Fruit fly (Drosophila melanogaster) whole organism, embryonic: ENCODE results near the gene Tfb5.

ENCODE experiments used
- Asciz ChIP-seq: fragments of 200-800 bp; sonication (Bioruptor generic); optimal IDR thresholded peaks from 2 replicates; lab custom pipeline; 2017; ENCODE audit warnings: missing biosample characterization, mild to moderate bottlenecking, missing genetic modification characterization, missing genetic modification reagents
- Awh ChIP-seq: fragments of 200-800 bp; sonication (Bioruptor generic); IDR thresholded peaks from 2 replicates; pipeline ENCODE4, ENCODE4 v1.3.6; 2022; ENCODE audit warnings: missing biosample characterization, missing genetic modification characterization
- Bgb ChIP-seq: fragments of 200-800 bp; sonication (Bioruptor generic); IDR thresholded peaks from 2 replicates; pipeline ENCODE4 v1.3.6; 2022; ENCODE audit warnings: missing biosample characterization, missing genetic modification characterization; ENCODE audit not compliant: partially characterized antibody
- CG10979 ChIP-seq: fragments of 200-800 bp; sonication (Bioruptor generic); optimal IDR thresholded peaks from 2 replicates; lab custom pipeline; 2018; ENCODE audit warnings: missing biosample characterization, mild to moderate bottlenecking, missing genetic modification characterization, moderate library complexity
- CG11456 ChIP-seq: fragments of 200-800 bp; sonication (Bioruptor generic); IDR thresholded peaks from 3 replicates; pipeline ENCODE4 v1.3.6; 2022; ENCODE audit warnings: missing biosample characterization, missing genetic modification characterization
- CG12744 ChIP-seq: fragments of 200-800 bp; sonication (Bioruptor generic); optimal IDR thresholded peaks from 2 replicates; lab custom pipeline; 2016; ENCODE audit warnings: missing biosample characterization, missing genetic modification characterization
- CG15269 ChIP-seq: fragments of 200-800 bp; sonication (Bioruptor generic); optimal IDR thresholded peaks from 2 replicates; lab custom pipeline; 2018; ENCODE audit warnings: missing biosample characterization, mild to moderate bottlenecking, missing genetic modification characterization, moderate library complexity
- CG1602 ChIP-seq: fragments of 200-800 bp; sonication (Bioruptor generic); optimal IDR thresholded peaks from 3 replicates; lab custom pipeline; 2016; ENCODE audit warnings: missing biosample characterization, missing genetic modification characterization
- CG31365 ChIP-seq: fragments of 200-800 bp; sonication (Bioruptor generic); optimal IDR thresholded peaks from 2 replicates; lab custom pipeline; 2018; ENCODE audit warnings: missing biosample characterization, mild to moderate bottlenecking, missing genetic modification characterization
- CG3847 ChIP-seq: fragments of 200-800 bp; sonication (Bioruptor generic); IDR thresholded peaks from 2 replicates; pipeline ENCODE4 v1.3.6; 2022; ENCODE audit warnings: missing biosample characterization, missing genetic modification characterization
- CG3995 ChIP-seq: fragments of 200-800 bp; sonication (Bioruptor generic); optimal IDR thresholded peaks from 3 replicates; lab custom pipeline; 2016; ENCODE audit warnings: missing biosample characterization, missing genetic modification characterization
- CG4404 ChIP-seq: fragments of 200-800 bp; sonication (Bioruptor generic); IDR thresholded peaks from 2 replicates; pipeline ENCODE4 v1.3.6; 2022; ENCODE audit warnings: missing biosample characterization, missing genetic modification characterization
- CG5180 ChIP-seq: fragments of 200-800 bp; sonication (Bioruptor generic); optimal IDR thresholded peaks from 3 replicates; lab custom pipeline; 2017; ENCODE audit warnings: missing biosample characterization, missing genetic modification characterization, mild to moderate bottlenecking, moderate library complexity, missing genetic modification reagents
- CG6254 ChIP-seq: fragments of 200-800 bp; sonication (Bioruptor generic); optimal IDR thresholded peaks from 3 replicates; lab custom pipeline; 2017; ENCODE audit warnings: mild to moderate bottlenecking, missing biosample characterization, missing genetic modification reagents, missing genetic modification characterization
- CG7745 ChIP-seq: fragments of 200-800 bp; sonication (Bioruptor generic); optimal IDR thresholded peaks from 2 replicates; lab custom pipeline; 2018; ENCODE audit warnings: missing biosample characterization, mild to moderate bottlenecking, missing genetic modification characterization, moderate library complexity
- CG8388 ChIP-seq: fragments of 200-800 bp; sonication (Bioruptor generic); optimal IDR thresholded peaks from 2 replicates; lab custom pipeline; 2019; ENCODE audit warnings: missing biosample characterization, mild to moderate bottlenecking, missing genetic modification characterization, moderate library complexity
- CG9727 ChIP-seq: fragments of 200-800 bp; sonication (Bioruptor generic); optimal IDR thresholded peaks from 3 replicates; lab custom pipeline; 2017; ENCODE audit warnings: missing biosample characterization, mild to moderate bottlenecking, missing genetic modification characterization
- D ChIP-seq, 2 experiments: fragments of 200-800 bp in 1 of 2; fragments of >200 bp in 1 of 2; sonication (Bioruptor generic) in 1 of 2; optimal IDR thresholded peaks; 2 replicates in 1 of 2; 3 replicates in 1 of 2; lab custom pipeline; 2017; ENCODE audit warnings: mild to moderate bottlenecking in 1 of 2, missing biosample characterization in 1 of 2, missing genetic modification characterization in 1 of 2, missing genetic modification reagents in 1 of 2
- Dbx ChIP-seq: fragments of 200-800 bp; sonication (Bioruptor generic); IDR thresholded peaks from 3 replicates; pipeline ENCODE4 v1.3.6; 2022; ENCODE audit warnings: missing biosample characterization, missing genetic modification characterization
- HLHmδ ChIP-seq: fragments of 200-800 bp; sonication (Bioruptor generic); optimal IDR thresholded peaks from 2 replicates; lab custom pipeline; 2018; ENCODE audit warnings: missing biosample characterization, mild to moderate bottlenecking, missing genetic modification characterization, moderate library complexity
- Hmr ChIP-seq: fragments of 200-800 bp; sonication (Bioruptor generic); optimal IDR thresholded peaks from 3 replicates; lab custom pipeline; 2017; ENCODE audit warnings: mild to moderate bottlenecking, missing biosample characterization, missing genetic modification reagents, missing genetic modification characterization
- Hr39 ChIP-seq: fragments of >200 bp; optimal IDR thresholded peaks from 2 replicates; lab custom pipeline; 2017
- Jarid2 ChIP-seq: fragments of 200-800 bp; sonication (Bioruptor generic); optimal IDR thresholded peaks from 3 replicates; lab custom pipeline; 2017; ENCODE audit warnings: mild to moderate bottlenecking, missing biosample characterization, missing genetic modification reagents, missing genetic modification characterization
- MESR4 ChIP-seq: fragments of 200-800 bp; sonication (Bioruptor generic); optimal IDR thresholded peaks from 2 replicates; lab custom pipeline; 2018; ENCODE audit warnings: missing biosample characterization, mild to moderate bottlenecking, missing genetic modification characterization, moderate library complexity
- Nf-YA ChIP-seq: fragments of 200-800 bp; sonication (Bioruptor generic); IDR thresholded peaks from 2 replicates; pipeline ENCODE4 v1.3.6; 2022; ENCODE audit warnings: missing biosample characterization, missing genetic modification characterization
- Oli ChIP-seq: fragments of 200-800 bp; sonication (Bioruptor generic); optimal IDR thresholded peaks from 2 replicates; lab custom pipeline; 2018; ENCODE audit warnings: missing biosample characterization, mild to moderate bottlenecking, missing genetic modification characterization, moderate library complexity
- Optix ChIP-seq: fragments of 200-800 bp; sonication (Bioruptor generic); IDR thresholded peaks from 3 replicates; pipeline ENCODE4 v1.3.6; 2022; ENCODE audit warnings: missing biosample characterization, missing genetic modification characterization
- Poxn ChIP-seq: fragments of 200-800 bp; sonication (Bioruptor generic); IDR thresholded peaks from 2 replicates; pipeline ENCODE4 v1.3.6; 2022; ENCODE audit warnings: missing biosample characterization, missing genetic modification characterization
- Spps ChIP-seq: fragments of 200-800 bp; sonication (Bioruptor generic); optimal IDR thresholded peaks from 2 replicates; lab custom pipeline; 2018; ENCODE audit warnings: missing biosample characterization, mild to moderate bottlenecking, missing genetic modification characterization
- abd-A ChIP-seq: fragments of 200-800 bp; sonication (Bioruptor generic); optimal IDR thresholded peaks from 3 replicates; lab custom pipeline; 2019; ENCODE audit warnings: missing biosample characterization, mild to moderate bottlenecking, missing genetic modification characterization, moderate library complexity
- amos ChIP-seq: fragments of 200-800 bp; sonication (Bioruptor generic); IDR thresholded peaks from 2 replicates; pipeline ENCODE4 v1.3.6; 2022; ENCODE audit warnings: missing biosample characterization, missing genetic modification characterization; ENCODE audit not compliant: partially characterized antibody
- ash1 ChIP-seq: fragments of 200-800 bp; sonication (Bioruptor generic); optimal IDR thresholded peaks from 2 replicates; lab custom pipeline; 2018; ENCODE audit warnings: missing biosample characterization, mild to moderate bottlenecking, missing genetic modification characterization
- bcd ChIP-seq: fragments of 200-800 bp; sonication (Bioruptor generic); optimal IDR thresholded peaks from 2 replicates; lab custom pipeline; 2017; ENCODE audit warnings: missing biosample characterization, mild to moderate bottlenecking, missing genetic modification characterization
- cg ChIP-seq: fragments of 200-800 bp; sonication (Bioruptor generic); optimal IDR thresholded peaks from 3 replicates; lab custom pipeline; 2019; ENCODE audit warnings: missing biosample characterization, mild to moderate bottlenecking, missing genetic modification characterization, moderate library complexity
- cwo ChIP-seq: fragments of 200-800 bp; sonication (Bioruptor generic); optimal IDR thresholded peaks from 3 replicates; lab custom pipeline; 2017; ENCODE audit warnings: missing biosample characterization, missing genetic modification characterization, mild to moderate bottlenecking, moderate library complexity, missing genetic modification reagents
- dan ChIP-seq: fragments of 200-800 bp; sonication (Bioruptor generic); IDR thresholded peaks from 2 replicates; pipeline ENCODE4 v1.3.6; 2022; ENCODE audit warnings: missing biosample characterization, missing genetic modification characterization
- ems ChIP-seq: fragments of 200-800 bp; sonication (Bioruptor generic); optimal IDR thresholded peaks from 3 replicates; lab custom pipeline; 2016; ENCODE audit warnings: missing biosample characterization, missing genetic modification characterization
- ind ChIP-seq: fragments of 200-800 bp; sonication (Bioruptor generic); optimal IDR thresholded peaks from 3 replicates; lab custom pipeline; 2016; ENCODE audit warnings: missing biosample characterization, missing genetic modification characterization
- mld ChIP-seq: fragments of 200-800 bp; sonication (Bioruptor generic); IDR thresholded peaks from 3 replicates; pipeline ENCODE4 v1.3.6; 2022; ENCODE audit warnings: missing biosample characterization, missing genetic modification characterization; ENCODE audit not compliant: partially characterized antibody
- pan ChIP-seq, 4 experiments: fragments of >200 bp in 3 of 4; fragments of 200-800 bp in 1 of 4; sonication (Bioruptor generic) in 1 of 4; optimal IDR thresholded peaks in 3 of 4; IDR thresholded peaks in 1 of 4; 2 replicates each; pipeline versions ENCODE4 v1.3.6 to Lab custom; 2017 to 2022; ENCODE audit warnings: missing biosample characterization in 2 of 4, missing genetic modification characterization in 2 of 4, mixed read lengths in 1 of 4
- pzg ChIP-seq: fragments of 200-800 bp; sonication (Bioruptor generic); optimal IDR thresholded peaks from 3 replicates; lab custom pipeline; 2018; ENCODE audit warnings: missing biosample characterization, mild to moderate bottlenecking, missing genetic modification characterization, moderate library complexity
- sd ChIP-seq: fragments of 200-800 bp; sonication (Bioruptor generic); optimal IDR thresholded peaks from 3 replicates; lab custom pipeline; 2018; ENCODE audit warnings: missing biosample characterization, mild to moderate bottlenecking, missing genetic modification characterization, moderate library complexity
- sima ChIP-seq: fragments of 200-800 bp; sonication (Bioruptor generic); optimal IDR thresholded peaks from 2 replicates; lab custom pipeline; 2016; ENCODE audit warnings: missing biosample characterization, missing genetic modification characterization
- sisA ChIP-seq: fragments of 200-800 bp; sonication (Bioruptor generic); IDR thresholded peaks from 2 replicates; pipeline ENCODE4 v1.3.6; 2022; ENCODE audit warnings: missing biosample characterization, missing genetic modification characterization
- tup ChIP-seq: fragments of 200-800 bp; sonication (Bioruptor generic); optimal IDR thresholded peaks from 2 replicates; lab custom pipeline; 2016; ENCODE audit warnings: missing biosample characterization, mild to moderate bottlenecking, missing genetic modification characterization, moderate library complexity
- wek ChIP-seq: fragments of 200-800 bp; sonication (Bioruptor generic); optimal IDR thresholded peaks from 3 replicates; lab custom pipeline; 2018; ENCODE audit warnings: missing biosample characterization, mild to moderate bottlenecking, missing genetic modification characterization, moderate library complexity
- zen2 ChIP-seq: fragments of 200-800 bp; sonication (Bioruptor generic); IDR thresholded peaks from 3 replicates; pipeline ENCODE4 v1.3.6; 2022; ENCODE audit warnings: missing biosample characterization, missing genetic modification characterization; ENCODE audit not compliant: partially characterized antibody

The Tfb5 gene

dm6 chr2L:4981278-4981966 lies 29.2 kb downstream of the Tfb5 start, which contains the start of the genes CG8892 and CG34126 (continued):
- TF ChIP-seq cg (no peak), CG4404 (GFP tag; lab: Robert Waterston, UW) (peak; percentile 99), CG10979 (tag; lab: Kevin White, UChicago) (peak; percentile 95), CG5180 (GFP tag; lab: Kevin White, UChicago) (peak; percentile 86), abd-A (tag; lab: Kevin White, UChicago) (peak; percentile 89), Dbx (GFP tag; lab: Robert Waterston, UW) (peak; percentile 98), HLHmδ (no peak), tup (peak; percentile 95), Asciz (GFP tag; lab: Kevin White, UChicago) (peak; percentile 93), CG9727 (GFP tag; lab: Kevin White, UChicago) (peak; percentile 97), Poxn (GFP tag; lab: Robert Waterston, UW) (peak; percentile 86), bcd (GFP tag; lab: Kevin White, UChicago) (peak; percentile 98), CG12744 (GFP tag; lab: Kevin White, UChicago) (peak; percentile 87), pzg (GFP tag; lab: Kevin White, UChicago) (peak; percentile 84), MESR4 (peak; percentile 66), D (optimal IDR thresholded peaks at IDR 0.05; lab: Kevin White, UChicago) (no peak), D (GFP tag; optimal IDR thresholded peaks at IDR 0.05; lab: Kevin White, UChicago) (peak; percentile 97), amos (peak; percentile 48; the same call in 1 of the 2 replicates), wek (peak; percentile 65), CG6254 (GFP tag; lab: Kevin White, UChicago) (peak; percentile 89), sd (tag; lab: Kevin White, UChicago) (peak; percentile 90), ash1 (GFP tag; lab: Kevin White, UChicago) (peak; percentile 86), pan (optimal IDR thresholded peaks at IDR 0.05; lab: Kevin White, UChicago) (no peak), pan (GFP tag; optimal IDR thresholded peaks at IDR 0.05 in 1 of 2, IDR thresholded peaks at IDR 0.05 in 1 of 2) (peak in 1 of 2 experiments; percentile 94), Hmr (GFP tag; lab: Kevin White, UChicago) (peak; percentile 98), Bgb (GFP tag; lab: Robert Waterston, UW) (peak; percentile 45; the same call in 1 of the 2 replicates), Nf-YA (GFP tag; lab: Robert Waterston, UW) (peak; percentile 89), ind (peak; percentile 99), CG1602 (GFP tag; lab: Kevin White, UChicago) (peak; percentile 99), cwo (GFP tag; lab: Kevin White, UChicago) (peak; percentile 94), CG3995 (GFP tag; lab: Kevin White, UChicago) (peak; percentile 83), CG8388 (GFP tag; lab: Kevin White, UChicago) (peak; percentile 93), sima (peak; percentile 83), mld (GFP tag; lab: Robert Waterston, UW) (no peak), CG7745 (tag; lab: Kevin White, UChicago) (no peak), Oli (tag; lab: Kevin White, UChicago) (peak; percentile 96), CG11456 (GFP tag; lab: Robert Waterston, UW) (peak; percentile 97), ems (GFP tag; lab: Kevin White, UChicago) (peak; percentile 96), Jarid2 (peak; percentile 88), dan (peak; percentile 93), CG15269 (tag; lab: Kevin White, UChicago) (peak; percentile 96), Awh (GFP tag; lab: Robert Waterston, UW) (peak; percentile 81), CG31365 (tag; lab: Kevin White, UChicago) (peak; percentile 66), CG3847 (GFP tag; lab: Robert Waterston, UW) (peak; percentile 99), Spps (tag; lab: Kevin White, UChicago) (peak; percentile 91), zen2 (GFP tag; lab: Robert Waterston, UW) (no peak), Optix (peak; percentile 92), sisA (GFP tag; lab: Robert Waterston, UW) (peak; percentile 98), Hr39 (peak; percentile 82)
